Worm (Caenorhabditis elegans): ENCODE data around the gene hpo-30.

The hpo-30 gene

DNA sequence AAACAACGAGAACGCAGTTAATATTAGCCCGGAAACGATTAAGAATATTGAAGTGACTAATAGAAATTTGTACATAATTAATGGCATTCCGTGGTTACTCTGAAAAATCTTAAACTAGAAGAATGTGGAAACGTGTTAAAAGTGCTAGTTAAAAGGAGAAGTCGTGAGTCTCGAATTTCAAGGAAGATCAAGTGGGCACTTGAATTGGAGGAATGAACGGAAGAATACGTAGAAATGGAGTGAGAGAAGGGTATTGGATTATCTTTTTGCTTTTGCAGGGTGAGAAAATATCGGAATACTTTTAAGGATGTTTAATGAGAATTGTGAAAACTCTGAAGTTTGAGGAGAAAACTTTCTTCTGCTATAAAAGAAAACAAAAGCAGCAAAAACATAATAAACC lies at the start of gene hpo-30:
Gene hpo-30 (minus strand): TSS at position 101 of the 400 bp plus-strand sequence.
- TF ChIP-seq R02D3.7 (tag; optimal IDR thresholded peaks at IDR 0.05), result no peak

DNA sequence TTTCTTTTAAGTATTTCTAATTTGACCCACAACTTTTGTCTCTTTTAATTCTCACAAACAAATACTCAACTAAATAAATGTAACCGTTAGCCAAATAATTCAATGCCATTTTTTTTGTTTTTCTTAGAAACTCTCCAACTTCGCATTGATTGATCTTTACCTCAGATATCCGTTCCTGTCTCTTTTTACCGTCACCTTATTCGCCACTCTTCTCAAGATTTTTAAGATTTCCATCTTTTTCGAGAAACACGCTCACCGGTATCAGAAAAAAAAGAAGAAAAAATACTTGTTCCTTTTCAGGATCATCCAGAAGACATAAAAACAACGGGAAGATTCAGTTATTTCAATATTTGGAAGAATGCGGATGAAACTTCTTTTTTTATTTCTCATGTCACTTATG lies 48.2 kb upstream of the hpo-30 start, which contains the start of gene F23H12.5:
Gene F23H12.5 (plus strand): TSS at position 301 of the 400 bp plus-strand sequence.
- TF ChIP-seq mml-1 (tag; optimal IDR thresholded peaks at IDR 0.05), result no peak

DNA sequence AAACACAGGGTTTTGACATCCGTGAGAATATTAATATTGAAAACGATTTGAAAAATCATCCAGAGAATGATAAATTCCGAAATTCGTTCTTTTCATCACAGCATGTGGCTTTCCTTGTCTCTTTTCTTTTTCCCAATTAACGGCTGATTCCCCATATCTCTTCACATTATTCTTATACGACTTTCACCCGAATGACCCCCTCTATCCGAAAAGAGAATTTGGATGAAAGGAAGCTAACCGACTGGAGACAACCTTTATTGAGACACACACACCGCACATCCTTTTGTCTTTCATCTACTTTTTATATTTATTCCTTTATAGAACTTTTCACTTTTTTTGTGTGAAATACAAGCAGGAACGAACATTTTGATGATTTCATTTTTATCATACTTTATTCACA lies 47.5 kb upstream of the hpo-30 start:
- TF ChIP-seq lsy-12 (tag; optimal IDR thresholded peaks at IDR 0.05) (no peak), ceh-9 (tag; optimal IDR thresholded peaks at IDR 0.05) (no peak)

DNA sequence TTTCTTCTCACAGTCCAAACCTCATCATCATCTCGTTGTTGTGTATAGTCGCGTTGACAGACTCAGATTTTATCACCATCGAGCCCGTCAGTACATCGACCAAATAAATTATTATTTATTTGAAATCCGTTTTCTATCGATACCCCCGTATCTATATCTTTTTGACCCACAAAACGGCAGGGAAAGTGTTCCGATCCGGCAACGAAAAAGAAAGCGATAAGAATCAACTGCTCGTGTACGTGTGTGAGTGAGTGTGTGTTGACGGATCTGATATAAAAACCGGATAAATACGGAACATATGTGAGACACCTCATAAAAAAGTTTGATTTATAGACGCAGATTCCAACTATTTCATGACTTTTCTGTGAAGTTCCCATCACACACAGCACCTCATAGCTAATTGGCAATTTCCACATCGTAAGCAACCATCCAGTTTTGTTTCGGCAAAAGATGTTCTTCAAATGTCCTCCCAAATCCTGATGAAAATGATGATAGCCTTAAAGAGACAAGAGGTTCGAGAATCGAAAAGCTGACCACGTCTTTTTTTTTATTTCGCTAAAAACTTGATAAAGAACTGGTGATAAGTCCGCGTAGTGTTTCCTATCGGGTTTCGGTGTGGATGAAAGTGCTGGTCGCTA lies 44.2 kb upstream of the hpo-30 start:
- TF ChIP-seq ceh-9 (tag; optimal IDR thresholded peaks at IDR 0.05) (no peak), ztf-4 (tag; optimal IDR thresholded peaks at IDR 0.05) (no peak), mml-1 (tag; optimal IDR thresholded peaks at IDR 0.05) (no peak), R02D3.7 (tag; optimal IDR thresholded peaks at IDR 0.05) (no peak), ceh-82 (tag; optimal IDR thresholded peaks at IDR 0.05) (no peak), pha-4 (tag; optimal IDR thresholded peaks at IDR 0.05) (no peak), nhr-237 (tag; optimal IDR thresholded peaks at IDR 0.05) (no peak), sea-2 (GFP tag; optimal IDR thresholded peaks at IDR 0.05) (no peak), zag-1 (tag; optimal IDR thresholded peaks at IDR 0.05) (no peak), nhr-43 (tag; optimal IDR thresholded peaks at IDR 0.05; ENCODE audit: poor library complexity, severe bottlenecking) (peak; percentile 91), nfya-1 (tag; optimal IDR thresholded peaks at IDR 0.05; ENCODE audit: insufficient read depth) (no peak), lin-15B (tag; optimal IDR thresholded peaks at IDR 0.05) (no peak), jun-1 (tag; optimal IDR thresholded peaks at IDR 0.05) (no peak), pqm-1 (tag; optimal IDR thresholded peaks at IDR 0.05) (no peak), ZK546.5 (tag; optimal IDR thresholded peaks at IDR 0.05) (no peak), lin-39 (tag; optimal IDR thresholded peaks at IDR 0.05) (no peak), ceh-28 (tag; optimal IDR thresholded peaks at IDR 0.05) (no peak), egl-5 (tag; optimal IDR thresholded peaks at IDR 0.05) (no peak), elt-2 (tag; optimal IDR thresholded peaks at IDR 0.05) (no peak), snpc-4 (tag; optimal IDR thresholded peaks at IDR 0.05) (no peak), nhr-76 (tag; optimal IDR thresholded peaks at IDR 0.05) (no peak), egl-27 (tag; optimal IDR thresholded peaks at IDR 0.05) (no peak), ama-1 (optimal IDR thresholded peaks at IDR 0.05) (peak; percentile 76), nhr-67 (tag; optimal IDR thresholded peaks at IDR 0.05) (no peak), fkh-2 (tag; optimal IDR thresholded peaks at IDR 0.05) (no peak), elt-3 (tag; optimal IDR thresholded peaks at IDR 0.05) (peak in 1 of 3 experiments; percentile 35), daf-12 (tag; optimal IDR thresholded peaks at IDR 0.05) (no peak), nhr-23 (tag; optimal IDR thresholded peaks at IDR 0.05) (peak; percentile 45), hmg-11 (tag; optimal IDR thresholded peaks at IDR 0.05) (no peak), skn-1 (tag; optimal IDR thresholded peaks at IDR 0.05) (no peak), eor-1 (tag; optimal IDR thresholded peaks at IDR 0.05) (no peak), aly-2 (tag; optimal IDR thresholded peaks at IDR 0.05) (peak; percentile 62), tbx-2 (tag; optimal IDR thresholded peaks at IDR 0.05) (peak; percentile 11), lsy-12 (tag; optimal IDR thresholded peaks at IDR 0.05) (peak; percentile 34), unc-62 (GFP tag; optimal IDR thresholded peaks at IDR 0.05) (no peak), nhr-28 (tag; optimal IDR thresholded peaks at IDR 0.05) (peak; percentile 1), ceh-16 (tag; optimal IDR thresholded peaks at IDR 0.05) (no peak), mdl-1 (tag; optimal IDR thresholded peaks at IDR 0.05) (no peak), nhr-77 (tag; optimal IDR thresholded peaks at IDR 0.05) (no peak), unc-39 (tag; optimal IDR thresholded peaks at IDR 0.05) (no peak), elt-1 (tag; optimal IDR thresholded peaks at IDR 0.05) (peak; percentile 44), ztf-11 (tag; optimal IDR thresholded peaks at IDR 0.05) (no peak), fkh-10 (GFP tag; optimal IDR thresholded peaks at IDR 0.05) (no peak), nhr-25 (tag; optimal IDR thresholded peaks at IDR 0.05) (peak; percentile 43), nhr-12 (tag; optimal IDR thresholded peaks at IDR 0.05) (no peak), nhr-11 (tag; optimal IDR thresholded peaks at IDR 0.05) (no peak), fos-1 (tag; optimal IDR thresholded peaks at IDR 0.05) (no peak)

Measured in whole organism, L3 larva.